Fruit fly (Drosophila melanogaster): ENCODE data around the gene BBS8.
A peak's percentile ranks its signal among the peaks of the same experiment; 100 is the strongest.

Gene BBS8

DNA sequence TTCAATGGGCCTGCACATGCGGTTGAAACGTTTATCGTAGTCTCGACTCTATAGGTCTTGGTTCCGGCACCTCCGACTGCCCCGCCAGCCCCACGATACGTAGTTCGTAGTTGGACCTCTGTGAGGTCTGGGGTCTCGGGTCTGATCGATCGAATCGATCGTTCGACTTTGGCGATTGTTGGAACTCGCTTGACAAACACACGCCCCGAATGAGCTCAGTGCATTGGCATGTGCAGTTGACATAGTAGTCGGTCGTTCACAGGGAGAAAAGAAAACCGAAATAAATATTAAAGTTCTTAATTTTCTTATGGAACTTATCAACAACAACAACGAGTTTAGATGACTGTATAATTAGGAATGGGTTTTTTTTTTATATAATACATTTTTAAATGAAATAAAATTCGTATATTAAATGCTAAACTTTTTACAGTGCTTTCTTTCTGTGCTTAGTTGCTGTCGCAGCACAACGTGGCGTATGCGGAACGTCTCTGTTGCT lies 12.7 kb downstream of the BBS8 start (continued):
- TF ChIP-seq cato (GFP tag; optimal IDR thresholded peaks at IDR 0.05; ENCODE audit: borderline replicate concordance) (no peak), CG1647 (GFP tag; optimal IDR thresholded peaks at IDR 0.05) (no peak), ham (GFP tag; IDR thresholded peaks at IDR 0.05) (no peak), CG31224 (GFP tag; IDR thresholded peaks at IDR 0.05) (no peak), Mad (GFP tag; optimal IDR thresholded peaks at IDR 0.05) (no peak), Med (GFP tag) (peak; percentile 41), btn (GFP tag; optimal IDR thresholded peaks at IDR 0.05) (no peak), cad (GFP tag; optimal IDR thresholded peaks at IDR 0.05) (no peak), Abd-B (GFP tag; optimal IDR thresholded peaks at IDR 0.05) (no peak), bab2 (GFP tag; optimal IDR thresholded peaks at IDR 0.05) (no peak), CG34422 (GFP tag; IDR thresholded peaks at IDR 0.05) (no peak), pan (optimal IDR thresholded peaks at IDR 0.05) (no peak), pan (GFP tag; optimal IDR thresholded peaks at IDR 0.05 in 1 of 2, IDR thresholded peaks at IDR 0.05 in 1 of 2) (peak in 1 of 2 experiments; percentile 55), Tbp (GFP tag; optimal IDR thresholded peaks at IDR 0.05) (no peak), jigr1 (GFP tag; IDR thresholded peaks at IDR 0.05) (no peak), gt (GFP tag; IDR thresholded peaks at IDR 0.05) (no peak), CG4730 (GFP tag; IDR thresholded peaks at IDR 0.05) (no peak), ftz-f1 (GFP tag; optimal IDR thresholded peaks at IDR 0.05) (no peak), CG11093 (GFP tag; IDR thresholded peaks at IDR 0.05) (no peak), so (GFP tag; IDR thresholded peaks at IDR 0.05) (0 out of 3 replicates have a peak, but pooled peaks have one; percentile 44), Hsf (GFP tag; optimal IDR thresholded peaks at IDR 0.05) (no peak), CG3065 (GFP tag; optimal IDR thresholded peaks at IDR 0.05) (no peak), CG4404 (GFP tag; IDR thresholded peaks at IDR 0.05) (no peak), CG43689 (GFP tag; IDR thresholded peaks at IDR 0.05) (no peak), Dfd (GFP tag; optimal IDR thresholded peaks at IDR 0.05) (no peak), CG1024 (GFP tag; IDR thresholded peaks at IDR 0.05) (no peak), CG17829 (tag; optimal IDR thresholded peaks at IDR 0.05) (no peak), gce (GFP tag; IDR thresholded peaks at IDR 0.05) (no peak), CG18599 (GFP tag; optimal IDR thresholded peaks at IDR 0.05) (no peak), CrebB (tag; optimal IDR thresholded peaks at IDR 0.05) (no peak), NfI (GFP tag; optimal IDR thresholded peaks at IDR 0.05) (no peak), Antp (GFP tag; optimal IDR thresholded peaks at IDR 0.05) (no peak), sob (GFP tag; IDR thresholded peaks at IDR 0.05) (no peak), zen (tag; optimal IDR thresholded peaks at IDR 0.05) (no peak), ase (GFP tag; IDR thresholded peaks at IDR 0.05) (no peak), ttk (GFP tag; IDR thresholded peaks at IDR 0.05) (no peak), repo (GFP tag; optimal IDR thresholded peaks at IDR 0.05) (no peak), ems (GFP tag; optimal IDR thresholded peaks at IDR 0.05) (no peak), rib (GFP tag; IDR thresholded peaks at IDR 0.05) (no peak), CG16863 (GFP tag; optimal IDR thresholded peaks at IDR 0.05) (no peak), Bdp1 (GFP tag; optimal IDR thresholded peaks at IDR 0.05) (no peak), Hey (tag; optimal IDR thresholded peaks at IDR 0.05) (no peak), da (GFP tag; optimal IDR thresholded peaks at IDR 0.05) (no peak), CG4282 (GFP tag; optimal IDR thresholded peaks at IDR 0.05) (no peak), fd96Cb (tag; optimal IDR thresholded peaks at IDR 0.05) (no peak), sc (optimal IDR thresholded peaks at IDR 0.05) (no peak), sc (GFP tag; optimal IDR thresholded peaks at IDR 0.05) (no peak), CG15696 (tag; optimal IDR thresholded peaks at IDR 0.05) (no peak), HLH3B (GFP tag; IDR thresholded peaks at IDR 0.05) (0 out of 2 replicates have a peak, but pooled peaks have one; percentile 41), row (GFP tag; IDR thresholded peaks at IDR 0.05) (peak; percentile 44; the same call in 2 of the 3 replicates), Blimp-1 (GFP tag; optimal IDR thresholded peaks at IDR 0.05) (peak; percentile 56), CG18011 (GFP tag; optimal IDR thresholded peaks at IDR 0.05) (no peak), ranshi (GFP tag; IDR thresholded peaks at IDR 0.05) (no peak), CkIIα-i1 (GFP tag; IDR thresholded peaks at IDR 0.05) (no peak)
